Worm (Caenorhabditis elegans): ENCODE results near the gene nhr-3.

ce11 chrX:14512817-14513216, 45.5 kb upstream of the nhr-3 start, which contains the start of gene fbxa-141:
- TF ChIP-seq rec-8 (tag; optimal IDR thresholded peaks at IDR 0.05), result no peak
- no peak for TF ChIP-seq rcor-1 (GFP tag; IDR thresholded peaks at IDR 0.05)
- TF ChIP-seq lin-40 (tag; optimal IDR thresholded peaks at IDR 0.05), result no peak
- no peak for TF ChIP-seq sdz-38 (tag; optimal IDR thresholded peaks at IDR 0.05)
- no peak for TF ChIP-seq zim-3 (tag; optimal IDR thresholded peaks at IDR 0.05)
- no peak for TF ChIP-seq let-607 (tag; optimal IDR thresholded peaks at IDR 0.05)
- TF ChIP-seq dpl-1 (GFP tag; optimal IDR thresholded peaks at IDR 0.05), result no peak
- no peak for TF ChIP-seq C06A6.2 (GFP tag; conservative IDR thresholded peaks at IDR 0.05)
- no peak for TF ChIP-seq tbx-9 (tag; optimal IDR thresholded peaks at IDR 0.05; ENCODE audit: borderline replicate concordance)
- TF ChIP-seq unc-130 (GFP tag; optimal IDR thresholded peaks at IDR 0.05), result no peak
- TF ChIP-seq B0019.2 (GFP tag; conservative IDR thresholded peaks at IDR 0.05), result no peak
- no peak for TF ChIP-seq mel-28 (tag; optimal IDR thresholded peaks at IDR 0.05; ENCODE audit: borderline replicate concordance)
- TF ChIP-seq mxl-1 (tag; optimal IDR thresholded peaks at IDR 0.05), result no peak
- no peak for TF ChIP-seq chd-7 (tag; optimal IDR thresholded peaks at IDR 0.05)

Data from whole organism, young adult.